Worm (Caenorhabditis elegans) whole organism, young adult: ENCODE data around the gene eif-1.
A peak's percentile ranks its signal among the peaks of the same experiment; 100 is the strongest.

Source experiments
- B0035.1 ChIP-seq: sonication (generic microtip); optimal IDR thresholded peaks from 2 replicates; lab custom pipeline; 2016; ENCODE audit warnings: missing genetic modification characterization, mild to moderate bottlenecking, missing compliant biosample characterization, missing genotype, missing genetic modification reagents
- F10E7.11 ChIP-seq: sonication (generic microtip); optimal IDR thresholded peaks from 2 replicates; lab custom pipeline; 2017; ENCODE audit warnings: mild to moderate bottlenecking, missing genetic modification characterization, moderate library complexity, missing compliant biosample characterization
- F22D6.2 ChIP-seq: sonication (generic microtip); optimal IDR thresholded peaks from 2 replicates; lab custom pipeline; 2016; ENCODE audit warnings: mild to moderate bottlenecking, missing genetic modification characterization, missing compliant biosample characterization
- F39B2.1 ChIP-seq: fragments of 200-800 bp; sonication (Bioruptor generic); IDR thresholded peaks from 2 replicates; pipeline ENCODE4 v1.3.6; 2022; ENCODE audit warnings: missing genetic modification reagents, missing genetic modification characterization, missing compliant biosample characterization
- K11D2.4 ChIP-seq: fragments of 200-800 bp; sonication (Bioruptor generic); IDR thresholded peaks from 2 replicates; pipeline ENCODE4 v1.3.6; 2022; ENCODE audit warnings: missing genetic modification reagents, missing genetic modification characterization, missing compliant biosample characterization
- K12H6.12 ChIP-seq: fragments of 200-800 bp; sonication (Bioruptor generic); optimal IDR thresholded peaks from 2 replicates; lab custom pipeline; 2018; ENCODE audit warnings: mild to moderate bottlenecking, missing genetic modification characterization, missing compliant biosample characterization
- Y53F4B.3 ChIP-seq: fragments of 200-800 bp; sonication (Bioruptor generic); IDR thresholded peaks from 2 replicates; pipeline ENCODE4 v1.3.6; 2022; ENCODE audit warnings: missing genetic modification reagents, missing genetic modification characterization, missing compliant biosample characterization
- Y53G8AR.9 ChIP-seq: fragments of 200-800 bp; sonication (Bioruptor generic); conservative IDR thresholded peaks from 2 replicates; pipeline ENCODE4 v1.3.6; 2022; ENCODE audit warnings: missing genetic modification reagents, missing genetic modification characterization, missing compliant biosample characterization
- Y56A3A.18 ChIP-seq: fragments of 200-800 bp; sonication (Bioruptor generic); IDR thresholded peaks from 2 replicates; pipeline ENCODE4 v1.3.6; 2022; ENCODE audit warnings: missing genetic modification reagents, missing genetic modification characterization, missing compliant biosample characterization
- ZK185.1 ChIP-seq: sonication (generic microtip); optimal IDR thresholded peaks from 2 replicates; lab custom pipeline; 2016; ENCODE audit warnings: mild to moderate bottlenecking, missing genetic modification characterization, missing compliant biosample characterization; ENCODE audit not compliant: poor library complexity, severe bottlenecking
- akir-1 ChIP-seq: fragments of 200-800 bp; sonication (Bioruptor generic); optimal IDR thresholded peaks from 2 replicates; lab custom pipeline; 2018; ENCODE audit warnings: mild to moderate bottlenecking, missing genetic modification characterization, moderate library complexity, missing compliant biosample characterization
- athp-1 ChIP-seq: sonication (generic microtip); optimal IDR thresholded peaks from 2 replicates; lab custom pipeline; 2017; ENCODE audit warnings: mild to moderate bottlenecking, missing genetic modification characterization, missing compliant biosample characterization
- attf-5 ChIP-seq: fragments of 200-800 bp; sonication (Bioruptor generic); optimal IDR thresholded peaks from 2 replicates; lab custom pipeline; 2018; ENCODE audit warnings: mild to moderate bottlenecking, missing genetic modification characterization, missing compliant biosample characterization
- cebp-1 ChIP-seq, 2 experiments: fragments of 200-800 bp in 1 of 2; sonication (Bioruptor generic) in 1 of 2; sonication (generic microtip) in 1 of 2; IDR thresholded peaks in 1 of 2; optimal IDR thresholded peaks in 1 of 2; 2 replicates each; pipeline versions ENCODE4 v1.3.6 to Lab custom; 2017 to 2022; ENCODE audit warnings: missing compliant biosample characterization in 2 of 2, missing genetic modification characterization in 2 of 2, mild to moderate bottlenecking in 1 of 2, missing genetic modification reagents in 1 of 2, moderate library complexity in 1 of 2
- cebp-2 ChIP-seq: fragments of 200-800 bp; sonication (Bioruptor generic); IDR thresholded peaks from 2 replicates; pipeline ENCODE4 v1.3.6; 2022; ENCODE audit warnings: missing genetic modification characterization, missing compliant biosample characterization
- ceh-100 ChIP-seq: fragments of 200-800 bp; sonication (Bioruptor generic); IDR thresholded peaks from 2 replicates; pipeline ENCODE4 v1.3.6; 2022; ENCODE audit warnings: missing genetic modification reagents, missing genetic modification characterization, missing compliant biosample characterization
- ceh-40 ChIP-seq: fragments of 200-800 bp; sonication (Bioruptor generic); IDR thresholded peaks from 2 replicates; pipeline ENCODE4 v1.3.6; 2022; ENCODE audit warnings: missing genetic modification characterization, missing compliant biosample characterization
- ceh-58 ChIP-seq: fragments of 200-800 bp; sonication (Bioruptor generic); IDR thresholded peaks from 2 replicates; pipeline ENCODE4 v1.3.6; 2022; ENCODE audit warnings: missing genetic modification characterization, missing compliant biosample characterization
- ceh-79 ChIP-seq: sonication (generic microtip); optimal IDR thresholded peaks from 2 replicates; lab custom pipeline; 2017; ENCODE audit warnings: mild to moderate bottlenecking, missing genetic modification characterization, missing compliant biosample characterization
- chd-7 ChIP-seq: sonication (generic microtip); optimal IDR thresholded peaks from 2 replicates; lab custom pipeline; 2016; ENCODE audit warnings: mild to moderate bottlenecking, missing genetic modification characterization, moderate library complexity, missing compliant biosample characterization
- die-1 ChIP-seq: sonication (generic microtip); optimal IDR thresholded peaks from 2 replicates; lab custom pipeline; 2016; ENCODE audit warnings: missing genotype, mild to moderate bottlenecking, missing genetic modification characterization, missing compliant biosample characterization
- dox-1 ChIP-seq: fragments of 200-800 bp; sonication (Bioruptor generic); IDR thresholded peaks from 2 replicates; pipeline ENCODE4 v1.3.6; 2022; ENCODE audit warnings: missing genetic modification reagents, missing genetic modification characterization, missing compliant biosample characterization
- ekl-4 ChIP-seq: fragments of 200-800 bp; sonication (Bioruptor generic); IDR thresholded peaks from 2 replicates; pipeline ENCODE4 v1.3.6; 2022; ENCODE audit warnings: missing genetic modification reagents, missing genetic modification characterization, missing compliant biosample characterization
- fkh-3 ChIP-seq: sonication (generic microtip); optimal IDR thresholded peaks from 2 replicates; lab custom pipeline; 2016; ENCODE audit warnings: mild to moderate bottlenecking, missing genetic modification characterization, missing compliant biosample characterization
- him-1 ChIP-seq: sonication (generic microtip); optimal IDR thresholded peaks from 2 replicates; lab custom pipeline; 2016; ENCODE audit warnings: missing genotype, missing genetic modification reagents, missing genetic modification characterization, missing compliant biosample characterization
- hlh-26 ChIP-seq: fragments of 200-800 bp; sonication (Bioruptor generic); conservative IDR thresholded peaks from 2 replicates; pipeline ENCODE4 v1.3.6; 2022; ENCODE audit warnings: missing genetic modification reagents, missing genetic modification characterization, missing compliant biosample characterization
- hmg-1.2 ChIP-seq: fragments of 200-800 bp; sonication (Bioruptor generic); IDR thresholded peaks from 2 replicates; pipeline ENCODE4 v1.3.6; 2022; ENCODE audit warnings: missing genetic modification reagents, missing genetic modification characterization, missing compliant biosample characterization
- hsf-1 ChIP-seq: fragments of 200-800 bp; sonication (Bioruptor generic); IDR thresholded peaks from 2 replicates; pipeline ENCODE4 v1.3.6; 2022; ENCODE audit warnings: missing genetic modification reagents, missing genetic modification characterization, missing compliant biosample characterization
- lin-54 ChIP-seq: fragments of 200-800 bp; sonication (Bioruptor generic); optimal IDR thresholded peaks from 2 replicates; lab custom pipeline; 2018; ENCODE audit warnings: mild to moderate bottlenecking, missing genetic modification characterization, missing compliant biosample characterization
- lir-1 ChIP-seq: fragments of 200-800 bp; sonication (Bioruptor generic); conservative IDR thresholded peaks from 2 replicates; pipeline ENCODE4 v1.3.6; 2022; ENCODE audit warnings: missing genetic modification reagents, missing genetic modification characterization, missing compliant biosample characterization
- madf-3 ChIP-seq: fragments of 200-800 bp; sonication (Bioruptor generic); IDR thresholded peaks from 2 replicates; pipeline ENCODE4 v1.3.6; 2022; ENCODE audit warnings: missing genetic modification reagents, missing genetic modification characterization, missing compliant biosample characterization
- mcd-1 ChIP-seq: fragments of 200-800 bp; sonication (Bioruptor generic); IDR thresholded peaks from 2 replicates; pipeline ENCODE4 v1.3.6; 2022; ENCODE audit warnings: missing genetic modification reagents, missing genetic modification characterization, missing compliant biosample characterization
- mel-28 ChIP-seq: sonication (generic microtip); optimal IDR thresholded peaks from 2 replicates; lab custom pipeline; 2016; ENCODE audit warnings: borderline replicate concordance, mild to moderate bottlenecking, missing genetic modification characterization, missing compliant biosample characterization
- mxl-1 ChIP-seq: sonication (generic microtip); optimal IDR thresholded peaks from 2 replicates; lab custom pipeline; 2016; ENCODE audit warnings: missing genetic modification characterization, missing compliant biosample characterization
- nfyb-1 ChIP-seq: fragments of 200-800 bp; sonication (Bioruptor generic); IDR thresholded peaks from 2 replicates; pipeline ENCODE4 v1.3.6; 2022; ENCODE audit warnings: missing genetic modification reagents, missing genetic modification characterization, missing compliant biosample characterization
- nhr-80 ChIP-seq: sonication (generic microtip); optimal IDR thresholded peaks from 2 replicates; lab custom pipeline; 2016; ENCODE audit warnings: missing genetic modification characterization, missing compliant biosample characterization
- nhr-90 ChIP-seq: sonication (generic microtip); optimal IDR thresholded peaks from 2 replicates; lab custom pipeline; 2016; ENCODE audit warnings: missing genotype, mild to moderate bottlenecking, missing genetic modification characterization, missing compliant biosample characterization
- pbrm-1 ChIP-seq: fragments of 200-800 bp; sonication (Bioruptor generic); IDR thresholded peaks from 2 replicates; pipeline ENCODE4 v1.3.6; 2022; ENCODE audit warnings: missing genetic modification reagents, missing genetic modification characterization, missing compliant biosample characterization
- rpc-1 ChIP-seq, 2 experiments: fragments of 150-350 bp in 1 of 2; sonication (generic microtip) in 1 of 2; optimal IDR thresholded peaks; 2 replicates each; lab custom pipeline; 2014 to 2018; ENCODE audit warnings: missing biosample characterization in 1 of 2, missing genetic modification characterization in 1 of 2, missing genetic modification reagents in 1 of 2, missing genotype in 1 of 2
- sdz-38 ChIP-seq: sonication (generic microtip); optimal IDR thresholded peaks from 2 replicates; lab custom pipeline; 2016; ENCODE audit warnings: missing genotype, missing genetic modification characterization, missing compliant biosample characterization
- sea-2 ChIP-seq: fragments of 200-800 bp; sonication (Bioruptor generic); IDR thresholded peaks from 2 replicates; pipeline ENCODE4 v1.3.6; 2022; ENCODE audit warnings: missing genetic modification characterization, missing compliant biosample characterization
- snpc-4 ChIP-seq, 5 experiments: fragments of 150-350 bp in 1 of 5; sonication (generic microtip) in 4 of 5; optimal IDR thresholded peaks; 2 replicates each; lab custom pipeline; 2014 to 2018; ENCODE audit warnings: missing genetic modification characterization in 5 of 5, missing biosample characterization in 3 of 5, antibody characterized with exemption in 2 of 5, mild to moderate bottlenecking in 2 of 5, missing compliant biosample characterization in 2 of 5, missing genotype in 2 of 5, moderate library complexity in 2 of 5, missing genetic modification reagents in 1 of 5
- tbp1 ChIP-seq: fragments of 200-800 bp; sonication (Bioruptor generic); optimal IDR thresholded peaks from 2 replicates; lab custom pipeline; 2018; ENCODE audit warnings: mild to moderate bottlenecking, missing genetic modification characterization, missing compliant biosample characterization
- zfh-2 ChIP-seq: fragments of 200-800 bp; sonication (Bioruptor generic); conservative IDR thresholded peaks from 2 replicates; pipeline ENCODE4 v1.3.6; 2022; ENCODE audit warnings: missing genetic modification reagents, missing genetic modification characterization, missing compliant biosample characterization
- ztf-18 ChIP-seq: sonication (generic microtip); optimal IDR thresholded peaks from 2 replicates; lab custom pipeline; 2016; ENCODE audit warnings: missing genotype, mild to moderate bottlenecking, missing genetic modification characterization, missing compliant biosample characterization
- ztf-25 ChIP-seq: fragments of 200-800 bp; sonication (Bioruptor generic); IDR thresholded peaks from 2 replicates; pipeline ENCODE4 v1.3.6; 2022; ENCODE audit warnings: missing genetic modification reagents, missing genetic modification characterization, missing compliant biosample characterization
- ztf-26 ChIP-seq: sonication (generic microtip); optimal IDR thresholded peaks from 2 replicates; lab custom pipeline; 2017; ENCODE audit warnings: missing genetic modification characterization, missing compliant biosample characterization

eif-1 gene

ce11 chrII:5016977-5017585 lies 23.7 kb upstream of the eif-1 start:
- no peak for TF ChIP-seq F39B2.1
- no peak for TF ChIP-seq cebp-1 (GFP tag; IDR thresholded peaks at IDR 0.05; lab: Robert Waterston, UW)
- peak; percentile 66 for TF ChIP-seq cebp-1 (tag; optimal IDR thresholded peaks at IDR 0.05; lab: Kevin White, UChicago)
- TF ChIP-seq ztf-26 = no peak
- no peak for TF ChIP-seq hlh-26 (GFP tag; lab: Robert Waterston, UW)
- TF ChIP-seq ztf-25 = no peak
- no peak for TF ChIP-seq sea-2
- no peak for TF ChIP-seq athp-1 (tag; lab: Kevin White, UChicago)
- TF ChIP-seq B0035.1 (tag; lab: Kevin White, UChicago) = no peak
- 0 out of 2 replicates have a peak, but pooled peaks have one; percentile 36 for TF ChIP-seq pbrm-1
- TF ChIP-seq ceh-100 = no peak
- peak; percentile 56 for TF ChIP-seq mcd-1 (GFP tag; lab: Robert Waterston, UW)
- TF ChIP-seq nfyb-1 (GFP tag; lab: Robert Waterston, UW) = 0 out of 2 replicates have a peak, but pooled peaks have one; percentile 16
- no peak for TF ChIP-seq Y56A3A.18 (GFP tag; lab: Robert Waterston, UW)
- no peak for TF ChIP-seq cebp-2
- TF ChIP-seq him-1 (tag; lab: Kevin White, UChicago) = no peak
- TF ChIP-seq hmg-1.2 = peak; percentile 89
- TF ChIP-seq nhr-80 (tag; lab: Kevin White, UChicago) = peak; percentile 64
- TF ChIP-seq K11D2.4 (GFP tag; lab: Robert Waterston, UW) = peak; percentile 74; the same call in 1 of the 2 replicates
- no peak for TF ChIP-seq Y53G8AR.9
- TF ChIP-seq lir-1 (GFP tag; lab: Robert Waterston, UW) = no peak
- TF ChIP-seq ztf-18 (tag; lab: Kevin White, UChicago) = peak; percentile 17
- no peak for TF ChIP-seq rpc-1 (optimal IDR thresholded peaks at IDR 0.05; lab: Kevin White, UChicago)
- TF ChIP-seq rpc-1 (tag; optimal IDR thresholded peaks at IDR 0.05; lab: Kevin White, UChicago) = no peak
- TF ChIP-seq snpc-4 (GFP tag; optimal IDR thresholded peaks at IDR 0.05; lab: Kevin White, UChicago) = no peak
- peak in 2 of 4 experiments; percentile 35 to 52 for TF ChIP-seq snpc-4 (tag; optimal IDR thresholded peaks at IDR 0.05; lab: Kevin White, UChicago)
- no peak for TF ChIP-seq ceh-58 (GFP tag; lab: Robert Waterston, UW)
- TF ChIP-seq ceh-40 (GFP tag; lab: Robert Waterston, UW) = no peak
- no peak for TF ChIP-seq F10E7.11
- TF ChIP-seq hsf-1 (GFP tag; lab: Robert Waterston, UW) = no peak
- peak; percentile 84 for TF ChIP-seq zfh-2 (GFP tag; lab: Robert Waterston, UW)
- TF ChIP-seq akir-1 = no peak
- peak; percentile 60 for TF ChIP-seq dox-1 (GFP tag; lab: Robert Waterston, UW)
- peak; percentile 63 for TF ChIP-seq attf-5 (GFP tag; lab: Kevin White, UChicago)
- no peak for TF ChIP-seq lin-54
- TF ChIP-seq tbp1 = no peak
- 0 out of 2 replicates have a peak, but pooled peaks have one; percentile 33 for TF ChIP-seq ekl-4 (GFP tag; lab: Robert Waterston, UW)
- peak; percentile 59 for TF ChIP-seq K12H6.12 (tag; lab: Kevin White, UChicago)
- no peak for TF ChIP-seq ceh-79 (tag; lab: Kevin White, UChicago)
- no peak for TF ChIP-seq mel-28
- no peak for TF ChIP-seq mxl-1
- no peak for TF ChIP-seq F22D6.2 (tag; lab: Kevin White, UChicago)
- no peak for TF ChIP-seq Y53F4B.3 (GFP tag; lab: Robert Waterston, UW)
- no peak for TF ChIP-seq madf-3 (GFP tag; lab: Robert Waterston, UW)
- TF ChIP-seq chd-7 (tag; lab: Kevin White, UChicago) = peak; percentile 69
- no peak for TF ChIP-seq sdz-38 (tag; lab: Kevin White, UChicago)
- no peak for TF ChIP-seq nhr-90
- no peak for TF ChIP-seq die-1
- no peak for TF ChIP-seq fkh-3 (tag; lab: Kevin White, UChicago)
- TF ChIP-seq ZK185.1 (tag; lab: Kevin White, UChicago) = peak; percentile 14
